Fruit fly (Drosophila melanogaster): ENCODE data around the gene CG6055.
A peak's percentile ranks its signal among the peaks of the same experiment; 100 is the strongest.

Gene CG6055

dm6 chr2L:7434737-7435356 is 31.5 kb upstream of the CG6055 start:
- TF ChIP-seq kay (GFP tag; ENCODE audit: borderline replicate concordance): peak; percentile 50
- TF ChIP-seq CG1620 (GFP tag; optimal IDR thresholded peaks at IDR 0.05): no peak
- peak; percentile 93 for TF ChIP-seq bab1 (GFP tag; optimal IDR thresholded peaks at IDR 0.05)
- peak; percentile 26 for TF ChIP-seq Hr96 (GFP tag; optimal IDR thresholded peaks at IDR 0.05)
- TF ChIP-seq toe (GFP tag; optimal IDR thresholded peaks at IDR 0.05): no peak
- peak; percentile 87 for TF ChIP-seq CG7101 (tag; optimal IDR thresholded peaks at IDR 0.05)
- peak; percentile 80 for TF ChIP-seq CG33017 (tag; optimal IDR thresholded peaks at IDR 0.05)
- TF ChIP-seq CG7045 (GFP tag; optimal IDR thresholded peaks at IDR 0.05): peak; percentile 9
- TF ChIP-seq Crg-1 (GFP tag; optimal IDR thresholded peaks at IDR 0.05): no peak
- TF ChIP-seq CG11617 (GFP tag; optimal IDR thresholded peaks at IDR 0.05): peak; percentile 34
- TF ChIP-seq tj (GFP tag; optimal IDR thresholded peaks at IDR 0.05): peak; percentile 71
- peak; percentile 46 for TF ChIP-seq pad (GFP tag; optimal IDR thresholded peaks at IDR 0.05)
- peak; percentile 73 for TF ChIP-seq CG14711 (tag; optimal IDR thresholded peaks at IDR 0.05)
- peak; percentile 34 for TF ChIP-seq CG12768 (GFP tag; optimal IDR thresholded peaks at IDR 0.05)
- TF ChIP-seq ovo (GFP tag; optimal IDR thresholded peaks at IDR 0.05): no peak
- no peak for TF ChIP-seq cic (GFP tag; optimal IDR thresholded peaks at IDR 0.05)
- TF ChIP-seq Clk (GFP tag; optimal IDR thresholded peaks at IDR 0.05): no peak
- no peak for TF ChIP-seq CG5204 (GFP tag; optimal IDR thresholded peaks at IDR 0.05)

- TF ChIP-seq CG5204 (GFP tag; optimal IDR thresholded peaks at IDR 0.05) (no peak), cnc (optimal IDR thresholded peaks at IDR 0.05) (no peak), CG14711 (tag; optimal IDR thresholded peaks at IDR 0.05) (no peak), kay (GFP tag; ENCODE audit: borderline replicate concordance) (no peak), CG11617 (GFP tag; optimal IDR thresholded peaks at IDR 0.05) (no peak), cic (GFP tag; optimal IDR thresholded peaks at IDR 0.05) (no peak), Hr96 (GFP tag; optimal IDR thresholded peaks at IDR 0.05) (no peak), bab1 (GFP tag; optimal IDR thresholded peaks at IDR 0.05) (no peak), Crg-1 (GFP tag; optimal IDR thresholded peaks at IDR 0.05) (no peak), CG7101 (tag; optimal IDR thresholded peaks at IDR 0.05) (no peak), Mnt (GFP tag; optimal IDR thresholded peaks at IDR 0.05) (no peak)
Observed at dm6 chr2L:7435475-7435874, 30.9 kb upstream of the CG6055 start.

dm6 chr2L:7436492-7437324 is 29.6 kb upstream of the CG6055 start:
- TF ChIP-seq toe (GFP tag; optimal IDR thresholded peaks at IDR 0.05) (peak; percentile 81), Clk (GFP tag; optimal IDR thresholded peaks at IDR 0.05) (peak; percentile 55), Hr96 (GFP tag; optimal IDR thresholded peaks at IDR 0.05) (peak; percentile 75), CG7101 (tag; optimal IDR thresholded peaks at IDR 0.05) (peak; percentile 79), cic (GFP tag; optimal IDR thresholded peaks at IDR 0.05) (peak; percentile 93), bab1 (GFP tag; optimal IDR thresholded peaks at IDR 0.05) (peak; percentile 27), Mnt (GFP tag; optimal IDR thresholded peaks at IDR 0.05) (peak; percentile 66), kay (GFP tag; ENCODE audit: borderline replicate concordance) (peak; percentile 93), ovo (GFP tag; optimal IDR thresholded peaks at IDR 0.05) (peak; percentile 89), CG33017 (tag; optimal IDR thresholded peaks at IDR 0.05) (peak; percentile 65), CG5204 (GFP tag; optimal IDR thresholded peaks at IDR 0.05) (peak; percentile 62), tj (GFP tag; optimal IDR thresholded peaks at IDR 0.05) (peak; percentile 85), Crg-1 (GFP tag; optimal IDR thresholded peaks at IDR 0.05) (peak; percentile 96), CG7045 (GFP tag; optimal IDR thresholded peaks at IDR 0.05) (peak; percentile 76), CG14711 (tag; optimal IDR thresholded peaks at IDR 0.05) (peak; percentile 57), CG11617 (GFP tag; optimal IDR thresholded peaks at IDR 0.05) (peak; percentile 57), pad (GFP tag; optimal IDR thresholded peaks at IDR 0.05) (peak; percentile 72), cnc (optimal IDR thresholded peaks at IDR 0.05) (no peak), CG12768 (GFP tag; optimal IDR thresholded peaks at IDR 0.05) (peak; percentile 72), CG1620 (GFP tag; optimal IDR thresholded peaks at IDR 0.05) (peak; percentile 94)

- TF ChIP-seq toe (GFP tag; optimal IDR thresholded peaks at IDR 0.05) (no peak), Hr96 (GFP tag; optimal IDR thresholded peaks at IDR 0.05) (no peak), CG7101 (tag; optimal IDR thresholded peaks at IDR 0.05) (no peak), CG14711 (tag; optimal IDR thresholded peaks at IDR 0.05) (no peak), pad (GFP tag; optimal IDR thresholded peaks at IDR 0.05) (no peak), tj (GFP tag; optimal IDR thresholded peaks at IDR 0.05) (no peak), CG12768 (GFP tag; optimal IDR thresholded peaks at IDR 0.05) (no peak), CG7045 (GFP tag; optimal IDR thresholded peaks at IDR 0.05) (no peak), CG5204 (GFP tag; optimal IDR thresholded peaks at IDR 0.05) (no peak), Crg-1 (GFP tag; optimal IDR thresholded peaks at IDR 0.05) (no peak), CG1620 (GFP tag; optimal IDR thresholded peaks at IDR 0.05) (no peak)
Observed at dm6 chr2L:7437325-7437707, 29.0 kb upstream of the CG6055 start, which contains the start of gene CG5973. Gene CG5973, plus strand, starts transcription at chr2L:7437492.

dm6 chr2L:7438505-7438904 is 27.8 kb upstream of the CG6055 start:
- TF ChIP-seq Mnt (GFP tag; optimal IDR thresholded peaks at IDR 0.05) (no peak), tj (GFP tag; optimal IDR thresholded peaks at IDR 0.05) (peak; percentile 19), CG14711 (tag; optimal IDR thresholded peaks at IDR 0.05) (no peak), CG12768 (GFP tag; optimal IDR thresholded peaks at IDR 0.05) (no peak), Crg-1 (GFP tag; optimal IDR thresholded peaks at IDR 0.05) (no peak), bab1 (GFP tag; optimal IDR thresholded peaks at IDR 0.05) (peak; percentile 9), CG5204 (GFP tag; optimal IDR thresholded peaks at IDR 0.05) (no peak), ovo (GFP tag; optimal IDR thresholded peaks at IDR 0.05) (no peak), cic (GFP tag; optimal IDR thresholded peaks at IDR 0.05) (no peak), kay (GFP tag; ENCODE audit: borderline replicate concordance) (no peak), CG33017 (tag; optimal IDR thresholded peaks at IDR 0.05) (peak; percentile 36), CG11617 (GFP tag; optimal IDR thresholded peaks at IDR 0.05) (no peak), Clk (GFP tag; optimal IDR thresholded peaks at IDR 0.05) (no peak), toe (GFP tag; optimal IDR thresholded peaks at IDR 0.05) (no peak), CG7101 (tag; optimal IDR thresholded peaks at IDR 0.05) (peak; percentile 2), Hr96 (GFP tag; optimal IDR thresholded peaks at IDR 0.05) (no peak)
